Worm (Caenorhabditis elegans) whole organism, early embryonic: Measurements from ENCODE around the gene egrh-1.

ENCODE experiments used
- B0310.2 ChIP-seq: sonication (generic microtip); optimal IDR thresholded peaks from 2 replicates; lab custom pipeline; 2016; ENCODE audit warnings: mild to moderate bottlenecking, missing genetic modification characterization, missing compliant biosample characterization
- F13C5.2 ChIP-seq: sonication (generic microtip); optimal IDR thresholded peaks from 2 replicates; lab custom pipeline; 2017; ENCODE audit warnings: mild to moderate bottlenecking, missing genetic modification characterization, inconsistent platforms, missing compliant biosample characterization
- aly-1 ChIP-seq: sonication (generic microtip); optimal IDR thresholded peaks from 2 replicates; lab custom pipeline; 2016; ENCODE audit warnings: missing genetic modification characterization, missing compliant biosample characterization
- ama-1 ChIP-seq: fragments of 150-350 bp; optimal IDR thresholded peaks from 2 replicates; lab custom pipeline; 2014
- ceh-13 ChIP-seq: fragments of 200-800 bp; sonication (Bioruptor generic); optimal IDR thresholded peaks from 2 replicates; lab custom pipeline; 2018; ENCODE audit warnings: mild to moderate bottlenecking, missing genetic modification characterization, missing compliant biosample characterization
- ceh-36 ChIP-seq: sonication (generic microtip); optimal IDR thresholded peaks from 2 replicates; lab custom pipeline; 2016; ENCODE audit warnings: missing genetic modification characterization, inconsistent platforms, missing compliant biosample characterization
- ets-7 ChIP-seq: sonication (generic microtip); optimal IDR thresholded peaks from 2 replicates; lab custom pipeline; 2016; ENCODE audit warnings: missing genotype, missing genetic modification characterization, missing compliant biosample characterization
- hmbx-1 ChIP-seq: sonication (generic microtip); optimal IDR thresholded peaks from 2 replicates; lab custom pipeline; 2016; ENCODE audit warnings: mild to moderate bottlenecking, missing genetic modification characterization, missing compliant biosample characterization
- hmg-4 ChIP-seq: fragments of 200-800 bp; sonication (Bioruptor generic); optimal IDR thresholded peaks from 2 replicates; lab custom pipeline; 2018; ENCODE audit warnings: mild to moderate bottlenecking, missing genetic modification characterization, missing compliant biosample characterization
- hnd-1 ChIP-seq: sonication (generic microtip); optimal IDR thresholded peaks from 2 replicates; lab custom pipeline; 2016; ENCODE audit warnings: missing genetic modification characterization, missing compliant biosample characterization
- pes-1 ChIP-seq: fragments of 200-800 bp; sonication (Bioruptor generic); IDR thresholded peaks from 2 replicates; pipeline ENCODE4 v1.3.6; 2022; ENCODE audit warnings: missing genetic modification reagents, missing genetic modification characterization, missing compliant biosample characterization
- sea-1 ChIP-seq: fragments of 200-800 bp; sonication (Bioruptor generic); conservative IDR thresholded peaks from 2 replicates; pipeline ENCODE4 v1.3.6; 2022; ENCODE audit warnings: missing genetic modification characterization, missing compliant biosample characterization
- tbx-37 ChIP-seq: fragments of 200-800 bp; sonication (Bioruptor generic); conservative IDR thresholded peaks from 2 replicates; pipeline ENCODE4 v1.3.6; 2022; ENCODE audit warnings: missing genetic modification reagents, missing genetic modification characterization, missing compliant biosample characterization
- tra-4 ChIP-seq: sonication (generic microtip); optimal IDR thresholded peaks from 2 replicates; lab custom pipeline; 2017; ENCODE audit warnings: missing genetic modification characterization, missing compliant biosample characterization

- TF ChIP-seq hmbx-1 (tag; lab: Kevin White, UChicago) (no peak), ama-1 (lab: Kevin White, UChicago) (no peak), tra-4 (no peak), B0310.2 (no peak), F13C5.2 (no peak), hnd-1 (tag; lab: Kevin White, UChicago) (no peak), hmg-4 (no peak), tbx-37 (GFP tag; lab: Robert Waterston, UW) (no peak), pes-1 (GFP tag; lab: Robert Waterston, UW) (no peak), sea-1 (GFP tag; lab: Robert Waterston, UW) (no peak), ets-7 (tag; lab: Kevin White, UChicago) (no peak), aly-1 (tag; lab: Kevin White, UChicago) (no peak), ceh-13 (GFP tag; lab: Kevin White, UChicago) (no peak), ceh-36 (tag; lab: Kevin White, UChicago) (no peak)
Observed at ce11 chrX:14838339-14838738, 7.4 kb upstream of the egrh-1 start.
